Fruit fly (Drosophila melanogaster): ENCODE data around the gene pn.

pn gene

DNA sequence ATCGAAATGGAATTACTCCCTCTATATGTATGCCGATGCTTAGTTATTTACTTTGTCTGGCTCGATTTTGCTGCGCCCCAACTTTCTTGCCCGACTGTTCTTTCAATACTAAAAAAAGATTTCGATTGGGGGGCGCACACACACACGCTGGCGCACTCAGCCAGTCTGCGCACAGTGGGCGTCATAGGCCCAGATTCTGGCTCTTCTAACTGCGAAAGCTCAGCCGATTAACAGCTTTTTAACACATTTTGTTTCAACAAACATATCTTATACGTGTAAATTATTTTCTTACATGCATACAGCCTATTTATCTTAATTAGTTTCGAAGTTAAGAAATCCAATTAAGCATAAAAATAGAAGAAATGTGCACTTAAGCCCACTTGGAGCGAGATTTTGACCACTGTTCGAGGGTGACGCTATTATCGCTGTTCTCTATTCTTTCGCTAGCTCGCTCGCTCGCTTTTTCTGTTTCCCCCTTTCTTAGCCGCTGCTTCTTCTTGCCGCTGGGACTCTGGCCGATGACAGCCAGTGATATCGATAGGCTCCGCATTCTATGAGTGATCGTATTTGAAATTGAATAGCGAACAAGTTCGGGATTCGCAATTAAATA, 41.3 kb downstream of the pn start, which contains the start of gene Vinc (continued):
- TF ChIP-seq lilli (GFP tag; optimal IDR thresholded peaks at IDR 0.05), result peak; percentile 81
- peak; percentile 36 for TF ChIP-seq Usf (GFP tag; optimal IDR thresholded peaks at IDR 0.05)
- no peak for TF ChIP-seq fru (optimal IDR thresholded peaks at IDR 0.05)
- 0 out of 3 replicates have a peak, but pooled peaks have one; percentile 52 for TF ChIP-seq CG2199 (GFP tag; IDR thresholded peaks at IDR 0.05)
- no peak; the same call in 1 of the 3 replicates for TF ChIP-seq ci (GFP tag; IDR thresholded peaks at IDR 0.05)
- TF ChIP-seq stwl (tag; optimal IDR thresholded peaks at IDR 0.05), result peak; percentile 13
- peak; percentile 88 for TF ChIP-seq tgo (GFP tag; IDR thresholded peaks at IDR 0.05)
- peak; percentile 73 for TF ChIP-seq CG4854 (GFP tag; optimal IDR thresholded peaks at IDR 0.05)
- TF ChIP-seq Optix (GFP tag; IDR thresholded peaks at IDR 0.05), result peak; percentile 52; the same call in 1 of the 3 replicates
- TF ChIP-seq abd-A (tag; optimal IDR thresholded peaks at IDR 0.05), result no peak
- peak; percentile 82 for TF ChIP-seq onecut (GFP tag; IDR thresholded peaks at IDR 0.05)
- peak; percentile 90 for TF ChIP-seq Ptx1 (GFP tag; IDR thresholded peaks at IDR 0.05)
- TF ChIP-seq CG9609 (GFP tag; optimal IDR thresholded peaks at IDR 0.05), result peak; percentile 50
- TF ChIP-seq Oaz (GFP tag; IDR thresholded peaks at IDR 0.05), result peak; percentile 51; the same call in 1 of the 2 replicates
- TF ChIP-seq CG18476 (GFP tag; optimal IDR thresholded peaks at IDR 0.05), result peak; percentile 78
- TF ChIP-seq bcd (GFP tag; optimal IDR thresholded peaks at IDR 0.05), result peak; percentile 92
- TF ChIP-seq CG12219 (GFP tag; optimal IDR thresholded peaks at IDR 0.05), result peak; percentile 90
- no peak for TF ChIP-seq CG15011 (GFP tag; optimal IDR thresholded peaks at IDR 0.05)
- peak; percentile 70 for TF ChIP-seq emc (GFP tag; optimal IDR thresholded peaks at IDR 0.05)
- TF ChIP-seq CG7372 (GFP tag; IDR thresholded peaks at IDR 0.05), result peak; percentile 79
- TF ChIP-seq twi (tag; optimal IDR thresholded peaks at IDR 0.05), result peak; percentile 48
- peak; percentile 82 for TF ChIP-seq Camta (GFP tag; optimal IDR thresholded peaks at IDR 0.05)
- peak; percentile 54 for TF ChIP-seq HmgD (GFP tag; optimal IDR thresholded peaks at IDR 0.05)
- peak; percentile 51 for TF ChIP-seq CG14965 (GFP tag; optimal IDR thresholded peaks at IDR 0.05; ENCODE audit: borderline replicate concordance)
- TF ChIP-seq CG10321 (GFP tag; IDR thresholded peaks at IDR 0.05), result no peak
- peak; percentile 79 for TF ChIP-seq kah (GFP tag; optimal IDR thresholded peaks at IDR 0.05)
- peak; percentile 14 for TF ChIP-seq CG4617 (GFP tag; optimal IDR thresholded peaks at IDR 0.05; ENCODE audit: borderline replicate concordance)
- TF ChIP-seq TFAM (GFP tag; optimal IDR thresholded peaks at IDR 0.05), result peak; percentile 8
- peak; percentile 29 for TF ChIP-seq NC2β (GFP tag; optimal IDR thresholded peaks at IDR 0.05)
- no peak for TF ChIP-seq gsb-n (tag; optimal IDR thresholded peaks at IDR 0.05)
- peak; percentile 55; the same call in 1 of the 2 replicates for TF ChIP-seq tna (GFP tag; IDR thresholded peaks at IDR 0.05; ENCODE audit: partially characterized antibody)
- peak; percentile 68 for TF ChIP-seq bbx (GFP tag; IDR thresholded peaks at IDR 0.05; ENCODE audit: partially characterized antibody)
- peak; percentile 58 for TF ChIP-seq CHES-1-like (GFP tag; optimal IDR thresholded peaks at IDR 0.05)
- peak; percentile 64; the same call in 2 of the 3 replicates for TF ChIP-seq otp (GFP tag; IDR thresholded peaks at IDR 0.05)
- TF ChIP-seq Adf1 (GFP tag; IDR thresholded peaks at IDR 0.05), result peak; percentile 70
- TF ChIP-seq aop (GFP tag; IDR thresholded peaks at IDR 0.05), result no peak
- no peak for TF ChIP-seq hbn (GFP tag; IDR thresholded peaks at IDR 0.05; ENCODE audit: partially characterized antibody)
- TF ChIP-seq btn (GFP tag; optimal IDR thresholded peaks at IDR 0.05), result peak; percentile 62
- TF ChIP-seq ind (GFP tag; optimal IDR thresholded peaks at IDR 0.05), result peak; percentile 90
- TF ChIP-seq CG7928 (GFP tag; optimal IDR thresholded peaks at IDR 0.05), result peak; percentile 63
- peak; percentile 50 for TF ChIP-seq Ravus (GFP tag; IDR thresholded peaks at IDR 0.05)
- peak; percentile 89 for TF ChIP-seq CG10209 (GFP tag; optimal IDR thresholded peaks at IDR 0.05)
- peak; percentile 78 for TF ChIP-seq slbo (GFP tag; IDR thresholded peaks at IDR 0.05)
- peak; percentile 97 for TF ChIP-seq Fer1 (GFP tag; optimal IDR thresholded peaks at IDR 0.05)
- TF ChIP-seq dm (GFP tag; optimal IDR thresholded peaks at IDR 0.05), result peak; percentile 36
- no peak for TF ChIP-seq nau (GFP tag; optimal IDR thresholded peaks at IDR 0.05)
- TF ChIP-seq crc (GFP tag; optimal IDR thresholded peaks at IDR 0.05), result peak; percentile 79
- peak; percentile 68; the same call in 1 of the 2 replicates for TF ChIP-seq cas (GFP tag; IDR thresholded peaks at IDR 0.05)
- TF ChIP-seq H15 (GFP tag; IDR thresholded peaks at IDR 0.05), result peak; percentile 68; the same call in 2 of the 3 replicates
- TF ChIP-seq pb (GFP tag; optimal IDR thresholded peaks at IDR 0.05), result peak; percentile 83
- peak; percentile 91 for TF ChIP-seq Antp (GFP tag; optimal IDR thresholded peaks at IDR 0.05)
